Worm (Caenorhabditis elegans) whole organism, L4/young adult: ENCODE results near the gene srlf-2.

Experiments used
- W03F9.2 ChIP-seq: fragments of 150-350 bp; optimal IDR thresholded peaks from 2 replicates; lab custom pipeline; 2014; ENCODE audit warnings: missing biosample characterization, missing genetic modification characterization
- dao-5 ChIP-seq: sonication (generic microtip); optimal IDR thresholded peaks from 2 replicates; lab custom pipeline; 2016; ENCODE audit warnings: missing genotype, missing genetic modification characterization, moderate library complexity, missing compliant biosample characterization
- him-1 ChIP-seq: sonication (generic microtip); optimal IDR thresholded peaks from 2 replicates; lab custom pipeline; 2016; ENCODE audit warnings: missing genotype, missing genetic modification reagents, missing genetic modification characterization, missing compliant biosample characterization

srlf-2 gene

ce11 chrIV:8501382-8501781 is 11.4 kb downstream of the srlf-2 start, which contains the start of gene C28C12.1:
C28C12.1 (plus strand) TSS chrIV:8501682.
- TF ChIP-seq dao-5 (tag; lab: Kevin White, UChicago) (no peak), him-1 (tag; lab: Kevin White, UChicago) (no peak), W03F9.2 (tag; lab: Kevin White, UChicago) (no peak)

- no peak for TF ChIP-seq dao-5 (tag; lab: Kevin White, UChicago)
- TF ChIP-seq him-1 (tag; lab: Kevin White, UChicago): no peak
- TF ChIP-seq W03F9.2 (tag; lab: Kevin White, UChicago): no peak
These were observed 16.0 kb downstream of the srlf-2 start for ce11 chrIV:8506034-8506433.

- peak; percentile 26 for TF ChIP-seq W03F9.2 (tag; lab: Kevin White, UChicago)
- no peak for TF ChIP-seq dao-5 (tag; lab: Kevin White, UChicago)
- no peak for TF ChIP-seq him-1 (tag; lab: Kevin White, UChicago)
These were observed 20.5 kb downstream of the srlf-2 start, which contains the start of gene tag-77 for ce11 chrIV:8510534-8510933. tag-77 (minus strand) TSS chrIV:8510548.

ce11 chrIV:8511056-8511455 is 21.0 kb downstream of the srlf-2 start, which contains the start of gene mes-6:
mes-6 (plus strand) TSS chrIV:8511284.
- no peak for TF ChIP-seq him-1 (tag; lab: Kevin White, UChicago)
- no peak for TF ChIP-seq dao-5 (tag; lab: Kevin White, UChicago)
- TF ChIP-seq W03F9.2 (tag; lab: Kevin White, UChicago): peak; percentile 70

ce11 chrIV:8512679-8513078 is 22.7 kb downstream of the srlf-2 start, which contains the start of gene C09G4.4:
C09G4.4 (plus strand) TSS chrIV:8512979.
- no peak for TF ChIP-seq him-1 (tag; lab: Kevin White, UChicago)
- TF ChIP-seq dao-5 (tag; lab: Kevin White, UChicago): no peak
- no peak for TF ChIP-seq W03F9.2 (tag; lab: Kevin White, UChicago)

- TF ChIP-seq dao-5 (tag; lab: Kevin White, UChicago) (no peak), him-1 (tag; lab: Kevin White, UChicago) (no peak), W03F9.2 (tag; lab: Kevin White, UChicago) (no peak)
These were observed 23.6 kb downstream of the srlf-2 start, which contains the start of gene cks-1 for ce11 chrIV:8513619-8514018. cks-1 (plus strand) TSS chrIV:8513919.

- no peak for TF ChIP-seq W03F9.2 (tag; lab: Kevin White, UChicago)
- no peak for TF ChIP-seq dao-5 (tag; lab: Kevin White, UChicago)
- no peak for TF ChIP-seq him-1 (tag; lab: Kevin White, UChicago)
These were observed 24.5 kb downstream of the srlf-2 start for ce11 chrIV:8514546-8514945.

ce11 chrIV:8519949-8520348 is 29.9 kb downstream of the srlf-2 start:
- TF ChIP-seq W03F9.2 (tag; lab: Kevin White, UChicago) (no peak), him-1 (tag; lab: Kevin White, UChicago) (no peak), dao-5 (tag; lab: Kevin White, UChicago) (no peak)

ce11 chrIV:8520594-8520993 is 30.6 kb downstream of the srlf-2 start, which contains the start of gene pkg-2:
pkg-2 (plus strand) TSS chrIV:8520894.
- TF ChIP-seq dao-5 (tag; lab: Kevin White, UChicago): no peak
- no peak for TF ChIP-seq him-1 (tag; lab: Kevin White, UChicago)
- no peak for TF ChIP-seq W03F9.2 (tag; lab: Kevin White, UChicago)

- TF ChIP-seq him-1 (tag; lab: Kevin White, UChicago) (no peak), dao-5 (tag; lab: Kevin White, UChicago) (no peak), W03F9.2 (tag; lab: Kevin White, UChicago) (no peak)
These were observed 34.0 kb downstream of the srlf-2 start for ce11 chrIV:8523981-8524380.

- TF ChIP-seq him-1 (tag; lab: Kevin White, UChicago): no peak
- no peak for TF ChIP-seq dao-5 (tag; lab: Kevin White, UChicago)
- TF ChIP-seq W03F9.2 (tag; lab: Kevin White, UChicago): no peak
These were observed 36.0 kb downstream of the srlf-2 start for ce11 chrIV:8526050-8526449.

ce11 chrIV:8526579-8526978 is 36.6 kb downstream of the srlf-2 start:
- TF ChIP-seq dao-5 (tag; lab: Kevin White, UChicago): no peak
- no peak for TF ChIP-seq W03F9.2 (tag; lab: Kevin White, UChicago)
- TF ChIP-seq him-1 (tag; lab: Kevin White, UChicago): no peak

ce11 chrIV:8527598-8528012 is 37.6 kb downstream of the srlf-2 start:
- TF ChIP-seq W03F9.2 (tag; lab: Kevin White, UChicago) (peak; percentile 58), him-1 (tag; lab: Kevin White, UChicago) (no peak)

- TF ChIP-seq him-1 (tag; lab: Kevin White, UChicago) (no peak), dao-5 (tag; lab: Kevin White, UChicago) (no peak), W03F9.2 (tag; lab: Kevin White, UChicago) (no peak)
These were observed 38.3 kb downstream of the srlf-2 start for ce11 chrIV:8528345-8528744.
